Worm (Caenorhabditis elegans) whole organism, early embryonic: ENCODE measurements around the gene jun-1.

Experiments used
- ets-7 ChIP-seq: sonication (generic microtip); optimal IDR thresholded peaks from 2 replicates; lab custom pipeline; 2016; ENCODE audit warnings: missing genotype, missing genetic modification characterization, missing compliant biosample characterization
- flt-1 ChIP-seq: fragments of 200-800 bp; sonication (Bioruptor generic); IDR thresholded peaks from 2 replicates; pipeline ENCODE4 v1.3.6; 2022; ENCODE audit warnings: missing genetic modification characterization, missing compliant biosample characterization
- tbx-11 ChIP-seq: fragments of 200-800 bp; sonication (Bioruptor generic); IDR thresholded peaks from 2 replicates; pipeline ENCODE4 v1.3.6; 2022; ENCODE audit warnings: missing genetic modification characterization, missing compliant biosample characterization

DNA sequence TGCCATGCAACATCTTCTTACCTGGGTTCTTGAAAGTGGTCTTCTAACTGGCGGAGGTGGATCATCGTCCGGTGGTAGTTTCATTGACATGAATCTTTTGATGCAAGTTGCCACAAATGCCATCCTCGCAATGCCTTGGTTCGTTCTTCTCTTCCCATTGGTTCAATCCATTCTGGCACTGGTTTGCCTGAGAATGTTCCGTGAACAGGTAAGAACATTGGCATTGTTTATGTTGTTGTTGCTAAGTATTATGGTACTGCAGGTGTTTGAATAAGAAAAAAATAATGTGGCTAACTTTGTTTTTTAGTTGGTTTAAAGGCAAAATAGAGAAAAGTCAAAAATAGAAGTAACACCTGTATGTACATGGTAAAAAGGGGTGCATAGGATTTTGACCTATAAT is 30.8 kb downstream of the jun-1 start:
- TF ChIP-seq tbx-11 (GFP tag; lab: Robert Waterston, UW) = no peak
- no peak for TF ChIP-seq ets-7
- TF ChIP-seq flt-1 (GFP tag; lab: Robert Waterston, UW) = no peak
